Fruit fly (Drosophila melanogaster) whole organism, wandering third instar larva: ENCODE data around the gene Srp72.
A peak's percentile ranks its signal among the peaks of the same experiment; 100 is the strongest.

ENCODE experiments used
- CG9705 ChIP-seq: fragments of 200-800 bp; sonication (Bioruptor generic); optimal IDR thresholded peaks from 2 replicates; lab custom pipeline; 2018; ENCODE audit warnings: missing biosample characterization, mild to moderate bottlenecking, missing genetic modification characterization
- Myc ChIP-seq: fragments of >200 bp; optimal IDR thresholded peaks from 2 replicates; lab custom pipeline; 2017

DNA sequence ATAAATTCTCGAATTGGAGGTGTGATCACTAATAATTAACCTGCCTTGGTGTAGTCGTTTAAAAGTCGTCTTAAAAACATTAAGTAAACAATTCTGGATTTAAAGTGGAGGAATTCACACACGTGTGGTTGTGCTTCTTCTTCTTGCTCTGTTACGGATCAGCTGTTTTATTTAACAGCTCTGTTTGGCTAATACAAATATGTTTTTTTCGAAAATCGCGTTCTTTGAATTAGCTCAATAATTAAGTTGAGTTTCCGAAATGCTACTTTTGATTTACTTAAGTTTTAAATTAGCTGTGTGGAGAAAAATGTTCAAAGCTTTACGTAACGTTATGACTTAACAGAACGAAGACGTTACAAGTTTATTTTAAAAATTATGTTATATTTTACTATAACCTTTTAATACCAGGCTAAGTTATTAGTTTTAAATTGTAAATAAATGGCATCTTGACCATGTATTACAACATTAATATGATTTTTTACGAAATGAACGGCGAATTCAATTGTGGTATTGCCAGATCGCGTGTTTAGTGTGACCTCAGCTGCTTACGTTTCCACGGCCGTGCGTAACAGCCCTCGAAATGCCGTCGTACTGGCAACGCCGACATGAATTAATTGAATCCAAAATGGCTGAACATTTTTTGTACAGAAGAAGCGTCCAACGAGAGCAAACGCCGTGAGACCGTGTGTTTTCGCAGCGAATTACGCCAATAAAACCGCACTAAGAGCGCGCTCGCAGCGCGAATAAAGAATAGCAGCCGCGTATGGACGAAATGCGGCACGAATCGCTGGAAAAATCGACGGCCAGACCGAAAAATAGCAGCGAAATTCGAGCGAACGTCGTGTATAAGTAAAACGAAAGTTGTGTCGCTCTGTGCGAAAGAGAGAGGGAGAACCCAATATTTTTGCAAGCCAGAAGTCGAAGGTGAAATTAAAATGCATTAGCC, 4.3 kb downstream of the Srp72 start, which contains the start of the genes Pus1 and bon:
- no peak for TF ChIP-seq CG9705 (GFP tag; lab: Kevin White, UChicago)
- TF ChIP-seq Myc (lab: Kevin White, UChicago) = peak; percentile 24
